Fruit fly (Drosophila melanogaster) whole organism, embryonic: ENCODE measurements around the gene Btnd.

Source experiments
- Bdp1 ChIP-seq: fragments of 200-800 bp; sonication (Bioruptor generic); optimal IDR thresholded peaks from 3 replicates; lab custom pipeline; 2016; ENCODE audit warnings: missing biosample characterization, missing genetic modification characterization
- Blimp-1 ChIP-seq: fragments of 200-800 bp; sonication (Bioruptor generic); optimal IDR thresholded peaks from 3 replicates; lab custom pipeline; 2018; ENCODE audit warnings: missing biosample characterization, missing genetic modification characterization, mild to moderate bottlenecking, moderate library complexity, missing genetic modification reagents
- BtbVII ChIP-seq: fragments of 200-800 bp; sonication (Bioruptor generic); optimal IDR thresholded peaks from 3 replicates; lab custom pipeline; 2017; ENCODE audit warnings: missing biosample characterization, mild to moderate bottlenecking, missing genetic modification characterization
- CG11398 ChIP-seq: fragments of 200-800 bp; sonication (Bioruptor generic); optimal IDR thresholded peaks from 2 replicates; lab custom pipeline; 2016; ENCODE audit warnings: missing biosample characterization, missing genetic modification characterization
- CG12659 ChIP-seq: fragments of 200-800 bp; sonication (Bioruptor generic); optimal IDR thresholded peaks from 3 replicates; lab custom pipeline; 2017; ENCODE audit warnings: mild to moderate bottlenecking, missing biosample characterization, missing genetic modification reagents, missing genetic modification characterization
- CG12942 ChIP-seq: fragments of 200-800 bp; sonication (Bioruptor generic); optimal IDR thresholded peaks from 3 replicates; lab custom pipeline; 2016; ENCODE audit warnings: missing biosample characterization, missing genetic modification characterization
- CG15011 ChIP-seq: fragments of 200-800 bp; sonication (Bioruptor generic); optimal IDR thresholded peaks from 3 replicates; lab custom pipeline; 2018; ENCODE audit warnings: missing biosample characterization, mild to moderate bottlenecking, missing genetic modification characterization
- CG17568 ChIP-seq: fragments of 200-800 bp; sonication (Bioruptor generic); optimal IDR thresholded peaks from 2 replicates; lab custom pipeline; 2018; ENCODE audit warnings: missing biosample characterization, mild to moderate bottlenecking, missing genetic modification characterization, moderate library complexity
- CG17912 ChIP-seq: fragments of 200-800 bp; sonication (Bioruptor generic); optimal IDR thresholded peaks from 2 replicates; lab custom pipeline; 2018; ENCODE audit warnings: missing biosample characterization, mild to moderate bottlenecking, missing genetic modification characterization
- CG2129 ChIP-seq: fragments of 200-800 bp; sonication (Bioruptor generic); IDR thresholded peaks from 2 replicates; pipeline ENCODE4 v1.3.6; 2022; ENCODE audit warnings: missing biosample characterization, missing genetic modification characterization; ENCODE audit not compliant: partially characterized antibody
- CG32772 ChIP-seq: fragments of 200-800 bp; sonication (Bioruptor generic); IDR thresholded peaks from 2 replicates; pipeline ENCODE4 v1.3.6; 2022; ENCODE audit warnings: missing biosample characterization, missing genetic modification characterization
- CG33557 ChIP-seq: fragments of 200-800 bp; sonication (Bioruptor generic); optimal IDR thresholded peaks from 2 replicates; lab custom pipeline; 2019; ENCODE audit warnings: missing biosample characterization, mild to moderate bottlenecking, missing genetic modification characterization, moderate library complexity
- CG3407 ChIP-seq: fragments of 200-800 bp; sonication (Bioruptor generic); optimal IDR thresholded peaks from 2 replicates; lab custom pipeline; 2018; ENCODE audit warnings: missing biosample characterization, mild to moderate bottlenecking, missing genetic modification characterization
- CG34376 ChIP-seq: fragments of 200-800 bp; sonication (Bioruptor generic); optimal IDR thresholded peaks from 2 replicates; lab custom pipeline; 2018; ENCODE audit warnings: missing biosample characterization, mild to moderate bottlenecking, missing genetic modification characterization
- CG3838 ChIP-seq: fragments of 200-800 bp; sonication (Bioruptor generic); optimal IDR thresholded peaks from 3 replicates; lab custom pipeline; 2016; ENCODE audit warnings: missing biosample characterization, missing genetic modification characterization
- CG3847 ChIP-seq: fragments of 200-800 bp; sonication (Bioruptor generic); IDR thresholded peaks from 2 replicates; pipeline ENCODE4 v1.3.6; 2022; ENCODE audit warnings: missing biosample characterization, missing genetic modification characterization
- CG43689 ChIP-seq: fragments of 200-800 bp; sonication (Bioruptor generic); IDR thresholded peaks from 2 replicates; pipeline ENCODE4 v1.3.6; 2022; ENCODE audit warnings: missing biosample characterization, missing genetic modification characterization
- CG6689 ChIP-seq: fragments of 200-800 bp; sonication (Bioruptor generic); IDR thresholded peaks from 2 replicates; pipeline ENCODE4 v1.3.6; 2022; ENCODE audit warnings: missing biosample characterization, missing genetic modification characterization
- CG7357 ChIP-seq: fragments of 200-800 bp; sonication (Bioruptor generic); IDR thresholded peaks from 3 replicates; pipeline ENCODE4 v1.3.6; 2022; ENCODE audit warnings: missing biosample characterization, missing genetic modification characterization
- CG7556 ChIP-seq: fragments of 200-800 bp; sonication (Bioruptor generic); optimal IDR thresholded peaks from 2 replicates; lab custom pipeline; 2017; ENCODE audit warnings: missing biosample characterization, mild to moderate bottlenecking, missing genetic modification characterization
- CG9932 ChIP-seq: fragments of 200-800 bp; sonication (Bioruptor generic); IDR thresholded peaks from 2 replicates; pipeline ENCODE4 v1.3.6; 2022; ENCODE audit warnings: missing biosample characterization, missing genetic modification characterization
- Hey ChIP-seq: fragments of 200-800 bp; sonication (Bioruptor generic); optimal IDR thresholded peaks from 3 replicates; lab custom pipeline; 2018; ENCODE audit warnings: missing biosample characterization, mild to moderate bottlenecking, missing genetic modification characterization
- Hr78 ChIP-seq, 2 experiments: fragments of 200-800 bp in 1 of 2; fragments of >200 bp in 1 of 2; sonication (Bioruptor generic) in 1 of 2; optimal IDR thresholded peaks; 2 replicates each; lab custom pipeline; 2017 to 2019; ENCODE audit warnings: missing biosample characterization in 2 of 2, missing genetic modification characterization in 2 of 2, mild to moderate bottlenecking in 1 of 2, moderate library complexity in 1 of 2
- NC2α ChIP-seq: fragments of 200-800 bp; sonication (Bioruptor generic); optimal IDR thresholded peaks from 2 replicates; lab custom pipeline; 2016; ENCODE audit warnings: missing biosample characterization, missing genetic modification characterization
- NFAT ChIP-seq: fragments of 200-800 bp; sonication (Bioruptor generic); IDR thresholded peaks from 2 replicates; pipeline ENCODE4 v1.3.6; 2022; ENCODE audit warnings: missing biosample characterization, missing genetic modification characterization
- NfI ChIP-seq: fragments of 200-800 bp; sonication (Bioruptor generic); optimal IDR thresholded peaks from 3 replicates; lab custom pipeline; 2018; ENCODE audit warnings: missing biosample characterization, mild to moderate bottlenecking, missing genetic modification characterization, moderate library complexity
- Opbp ChIP-seq: fragments of 200-800 bp; sonication (Bioruptor generic); IDR thresholded peaks from 3 replicates; pipeline ENCODE4 v1.3.6; 2022; ENCODE audit warnings: missing biosample characterization, missing genetic modification characterization; ENCODE audit not compliant: partially characterized antibody
- Rfx ChIP-seq: fragments of 200-800 bp; sonication (Bioruptor generic); IDR thresholded peaks from 2 replicates; pipeline ENCODE4 v1.3.6; 2022; ENCODE audit warnings: missing biosample characterization, missing genetic modification characterization
- Trl ChIP-seq, 3 experiments: fragments of >200 bp in 2 of 3; fragments of 200-800 bp in 1 of 3; sonication (Bioruptor generic) in 1 of 3; optimal IDR thresholded peaks; 2 replicates in 1 of 3; 3 replicates in 2 of 3; lab custom pipeline; 2016 to 2017; ENCODE audit warnings: missing biosample characterization in 1 of 3, missing genetic modification characterization in 1 of 3
- ac ChIP-seq: fragments of 200-800 bp; sonication (Bioruptor generic); optimal IDR thresholded peaks from 3 replicates; lab custom pipeline; 2017; ENCODE audit warnings: missing biosample characterization, mild to moderate bottlenecking, missing genetic modification characterization
- bab2 ChIP-seq: fragments of 200-800 bp; sonication (Bioruptor generic); optimal IDR thresholded peaks from 2 replicates; lab custom pipeline; 2016; ENCODE audit warnings: missing biosample characterization, missing genetic modification characterization
- bbx ChIP-seq: fragments of 200-800 bp; sonication (Bioruptor generic); IDR thresholded peaks from 2 replicates; pipeline ENCODE4 v1.3.6; 2022; ENCODE audit warnings: missing biosample characterization, missing genetic modification characterization; ENCODE audit not compliant: partially characterized antibody
- caup ChIP-seq: fragments of 200-800 bp; sonication (Bioruptor generic); optimal IDR thresholded peaks from 3 replicates; lab custom pipeline; 2017; ENCODE audit warnings: missing biosample characterization, mild to moderate bottlenecking, missing genetic modification characterization, moderate library complexity; ENCODE audit not compliant: severe bottlenecking
- dan ChIP-seq: fragments of 200-800 bp; sonication (Bioruptor generic); IDR thresholded peaks from 2 replicates; pipeline ENCODE4 v1.3.6; 2022; ENCODE audit warnings: missing biosample characterization, missing genetic modification characterization
- danr ChIP-seq: fragments of 200-800 bp; sonication (Bioruptor generic); IDR thresholded peaks from 2 replicates; pipeline ENCODE4 v1.3.6; 2022; ENCODE audit warnings: missing biosample characterization, missing genetic modification characterization
- dmrt11E ChIP-seq: fragments of 200-800 bp; sonication (Bioruptor generic); optimal IDR thresholded peaks from 3 replicates; lab custom pipeline; 2018; ENCODE audit warnings: missing biosample characterization, mild to moderate bottlenecking, missing genetic modification characterization, moderate library complexity
- fd102C ChIP-seq: fragments of 200-800 bp; sonication (Bioruptor generic); optimal IDR thresholded peaks from 2 replicates; lab custom pipeline; 2018; ENCODE audit warnings: missing biosample characterization, mild to moderate bottlenecking, missing genetic modification characterization, moderate library complexity
- fd96Cb ChIP-seq: fragments of 200-800 bp; sonication (Bioruptor generic); optimal IDR thresholded peaks from 2 replicates; lab custom pipeline; 2018; ENCODE audit warnings: missing biosample characterization, mild to moderate bottlenecking, missing genetic modification characterization, moderate library complexity
- gem ChIP-seq: fragments of 200-800 bp; sonication (Bioruptor generic); optimal IDR thresholded peaks from 2 replicates; lab custom pipeline; 2019; ENCODE audit warnings: missing biosample characterization, mild to moderate bottlenecking, missing genetic modification characterization, moderate library complexity
- gsb ChIP-seq: fragments of 200-800 bp; sonication (Bioruptor generic); IDR thresholded peaks from 2 replicates; pipeline ENCODE4 v1.3.6; 2022; ENCODE audit warnings: missing biosample characterization, missing genetic modification characterization
- ham ChIP-seq: fragments of 200-800 bp; sonication (Bioruptor generic); IDR thresholded peaks from 2 replicates; pipeline ENCODE4 v1.3.6; 2022; ENCODE audit warnings: missing biosample characterization, missing genetic modification characterization
- kni ChIP-seq: fragments of 200-800 bp; sonication (Bioruptor generic); optimal IDR thresholded peaks from 3 replicates; lab custom pipeline; 2017; ENCODE audit warnings: mild to moderate bottlenecking, missing biosample characterization, missing genetic modification reagents, missing genetic modification characterization
- pfk ChIP-seq: fragments of 200-800 bp; sonication (Bioruptor generic); optimal IDR thresholded peaks from 2 replicates; lab custom pipeline; 2018; ENCODE audit warnings: missing biosample characterization, mild to moderate bottlenecking, missing genetic modification characterization, moderate library complexity
- pho ChIP-seq: fragments of 200-800 bp; sonication (Bioruptor generic); optimal IDR thresholded peaks from 2 replicates; lab custom pipeline; 2016; ENCODE audit warnings: missing biosample characterization, missing genetic modification characterization
- repo ChIP-seq: fragments of 200-800 bp; sonication (Bioruptor generic); optimal IDR thresholded peaks from 2 replicates; lab custom pipeline; 2016; ENCODE audit warnings: missing biosample characterization, missing genetic modification characterization
- row ChIP-seq: fragments of 200-800 bp; sonication (Bioruptor generic); IDR thresholded peaks from 3 replicates; pipeline ENCODE4 v1.3.6; 2022; ENCODE audit warnings: missing biosample characterization, missing genetic modification characterization
- sna ChIP-seq: fragments of 200-800 bp; sonication (Bioruptor generic); IDR thresholded peaks from 2 replicates; pipeline ENCODE4 v1.3.6; 2022; ENCODE audit warnings: missing biosample characterization, missing genetic modification characterization; ENCODE audit not compliant: partially characterized antibody
- sr ChIP-seq: fragments of 200-800 bp; sonication (Bioruptor generic); IDR thresholded peaks from 3 replicates; pipeline ENCODE4 v1.3.6; 2022; ENCODE audit warnings: missing biosample characterization, missing genetic modification characterization
- tin ChIP-seq: fragments of 200-800 bp; sonication (Bioruptor generic); optimal IDR thresholded peaks from 3 replicates; lab custom pipeline; 2016; ENCODE audit warnings: missing biosample characterization, missing genetic modification characterization

The Btnd gene

dm6 chrX:6193183-6193810, 25.8 kb downstream of the Btnd start (continued):
- peak; percentile 48 for TF ChIP-seq CG3407 (GFP tag; lab: Kevin White, UChicago)
- no peak for TF ChIP-seq Opbp
- TF ChIP-seq Hr78 (GFP tag; optimal IDR thresholded peaks at IDR 0.05; lab: Kevin White, UChicago), result peak in 1 of 2 experiments; percentile 16
- TF ChIP-seq row (GFP tag; lab: Robert Waterston, UW), result peak; percentile 91
- no peak for TF ChIP-seq kni
- peak; percentile 28 for TF ChIP-seq CG3838
- TF ChIP-seq pho (GFP tag; lab: Kevin White, UChicago), result peak; percentile 25
- TF ChIP-seq sna (GFP tag; lab: Robert Waterston, UW), result no peak
- no peak for TF ChIP-seq repo (GFP tag; lab: Kevin White, UChicago)
- peak; percentile 30 for TF ChIP-seq bab2 (GFP tag; lab: Kevin White, UChicago)
- TF ChIP-seq dmrt11E (tag; lab: Kevin White, UChicago), result no peak
- peak; percentile 90 for TF ChIP-seq gem (tag; lab: Kevin White, UChicago)
- peak; percentile 84 for TF ChIP-seq NfI (GFP tag; lab: Kevin White, UChicago)
- peak; percentile 50 for TF ChIP-seq tin
- peak; percentile 21 for TF ChIP-seq CG34376 (GFP tag; lab: Kevin White, UChicago)
- peak; percentile 80 for TF ChIP-seq danr (GFP tag; lab: Robert Waterston, UW)
- TF ChIP-seq Hey (tag; lab: Kevin White, UChicago), result no peak
- TF ChIP-seq CG7357, result peak; percentile 79
- TF ChIP-seq CG3847 (GFP tag; lab: Robert Waterston, UW), result peak; percentile 85
- peak; percentile 5 for TF ChIP-seq Bdp1 (GFP tag; lab: Kevin White, UChicago)
- peak; percentile 90 for TF ChIP-seq Rfx (GFP tag; lab: Robert Waterston, UW)
- peak; percentile 73 for TF ChIP-seq NFAT
- peak; percentile 48; the same call in 1 of the 2 replicates for TF ChIP-seq ham (GFP tag; lab: Robert Waterston, UW)
- peak; percentile 84 for TF ChIP-seq CG9932 (GFP tag; lab: Robert Waterston, UW)
- no peak for TF ChIP-seq fd102C (GFP tag; lab: Kevin White, UChicago)
- no peak for TF ChIP-seq ac (GFP tag; lab: Kevin White, UChicago)
- peak; percentile 81 for TF ChIP-seq BtbVII (GFP tag; lab: Kevin White, UChicago)
- TF ChIP-seq fd96Cb (tag; lab: Kevin White, UChicago), result peak; percentile 77
- TF ChIP-seq Blimp-1, result peak; percentile 69
- TF ChIP-seq CG17912, result no peak
- peak; percentile 66 for TF ChIP-seq CG15011 (GFP tag; lab: Kevin White, UChicago)
- no peak for TF ChIP-seq NC2α
- peak; percentile 46 for TF ChIP-seq CG12942
- TF ChIP-seq gsb (GFP tag; lab: Robert Waterston, UW), result peak; percentile 72
- TF ChIP-seq Trl (optimal IDR thresholded peaks at IDR 0.05; lab: Kevin White, UChicago), result no peak
- TF ChIP-seq Trl (GFP tag; optimal IDR thresholded peaks at IDR 0.05; lab: Kevin White, UChicago), result peak; percentile 13
- TF ChIP-seq CG6689 (GFP tag; lab: Robert Waterston, UW), result peak; percentile 91
- TF ChIP-seq bbx (GFP tag; lab: Robert Waterston, UW), result no peak
- TF ChIP-seq dan, result no peak
- TF ChIP-seq sr (GFP tag; lab: Robert Waterston, UW), result no peak
- TF ChIP-seq caup, result peak; percentile 85
- TF ChIP-seq pfk (GFP tag; lab: Kevin White, UChicago), result no peak
- peak; percentile 72 for TF ChIP-seq CG43689
- no peak for TF ChIP-seq CG33557 (GFP tag; lab: Kevin White, UChicago)
- TF ChIP-seq CG12659 (GFP tag; lab: Kevin White, UChicago), result peak; percentile 83
- peak; percentile 59 for TF ChIP-seq CG17568 (GFP tag; lab: Kevin White, UChicago)
- TF ChIP-seq CG7556 (GFP tag; lab: Kevin White, UChicago), result peak; percentile 86
- peak; percentile 87 for TF ChIP-seq CG32772 (GFP tag; lab: Robert Waterston, UW)
- no peak for TF ChIP-seq CG11398 (GFP tag; lab: Kevin White, UChicago)
- TF ChIP-seq CG2129 (GFP tag; lab: Robert Waterston, UW), result no peak
